Worm (Caenorhabditis elegans) whole organism, L3 larva: ENCODE data around the gene F09G2.8.

Experiments
- ama-1 ChIP-seq: fragments of 150-350 bp; optimal IDR thresholded peaks from 2 replicates; lab custom pipeline; 2018
- egl-27 ChIP-seq: sonication (generic microtip); optimal IDR thresholded peaks from 4 replicates; lab custom pipeline; 2017; ENCODE audit warnings: missing biosample characterization, missing genetic modification reagents, missing genetic modification characterization
- nhr-11 ChIP-seq: fragments of 150-350 bp; optimal IDR thresholded peaks from 2 replicates; lab custom pipeline; 2014; ENCODE audit warnings: missing biosample characterization, missing genetic modification characterization
- nhr-12 ChIP-seq: fragments of 150-350 bp; optimal IDR thresholded peaks from 2 replicates; lab custom pipeline; 2014; ENCODE audit warnings: missing biosample characterization, missing genetic modification characterization
- nhr-77 ChIP-seq: fragments of 150-350 bp; optimal IDR thresholded peaks from 2 replicates; lab custom pipeline; 2014; ENCODE audit warnings: missing biosample characterization, missing genetic modification characterization
- pqm-1 ChIP-seq: fragments of 150-350 bp; optimal IDR thresholded peaks from 2 replicates; lab custom pipeline; 2017; ENCODE audit warnings: missing biosample characterization, missing genetic modification characterization, inconsistent platforms
- skn-1 ChIP-seq: fragments of 150-350 bp; optimal IDR thresholded peaks from 2 replicates; lab custom pipeline; 2014; ENCODE audit warnings: missing biosample characterization, missing genetic modification characterization
- ztf-4 ChIP-seq: fragments of 150-350 bp; optimal IDR thresholded peaks from 2 replicates; lab custom pipeline; 2014; ENCODE audit warnings: missing biosample characterization, missing genetic modification characterization

DNA sequence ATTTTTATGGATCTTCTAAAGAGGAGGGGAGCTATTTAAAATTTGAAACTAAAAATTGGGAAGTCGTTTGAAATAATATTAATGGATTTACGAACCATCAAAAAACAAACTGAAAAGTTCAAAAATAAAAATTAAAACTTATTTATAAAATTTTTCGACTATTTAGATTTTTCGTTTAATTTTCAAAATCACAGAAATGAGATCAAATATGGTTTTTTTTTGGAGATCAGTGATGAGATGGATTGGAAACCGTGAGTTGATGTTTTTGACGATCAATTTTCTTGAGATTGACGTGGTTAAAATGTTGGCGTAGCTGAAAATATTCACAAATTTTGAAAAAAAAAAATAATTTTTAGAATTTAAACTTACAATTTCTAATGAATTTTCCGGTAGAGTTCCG, 25.5 kb upstream of the F09G2.8 start, which contains the start of gene C13F10.5:
- no peak for TF ChIP-seq nhr-11 (tag; lab: Kevin White, UChicago)
- no peak for TF ChIP-seq egl-27 (tag; lab: Kevin White, UChicago)
- TF ChIP-seq nhr-77 (tag; lab: Kevin White, UChicago): no peak
- no peak for TF ChIP-seq ztf-4
- no peak for TF ChIP-seq skn-1 (tag; lab: Kevin White, UChicago)
- no peak for TF ChIP-seq pqm-1 (tag; lab: Kevin White, UChicago)
- no peak for TF ChIP-seq nhr-12
- no peak for TF ChIP-seq ama-1 (lab: Kevin White, UChicago)
